Fruit fly (Drosophila melanogaster): ENCODE measurements around the gene Paf-AHalpha.

DNA sequence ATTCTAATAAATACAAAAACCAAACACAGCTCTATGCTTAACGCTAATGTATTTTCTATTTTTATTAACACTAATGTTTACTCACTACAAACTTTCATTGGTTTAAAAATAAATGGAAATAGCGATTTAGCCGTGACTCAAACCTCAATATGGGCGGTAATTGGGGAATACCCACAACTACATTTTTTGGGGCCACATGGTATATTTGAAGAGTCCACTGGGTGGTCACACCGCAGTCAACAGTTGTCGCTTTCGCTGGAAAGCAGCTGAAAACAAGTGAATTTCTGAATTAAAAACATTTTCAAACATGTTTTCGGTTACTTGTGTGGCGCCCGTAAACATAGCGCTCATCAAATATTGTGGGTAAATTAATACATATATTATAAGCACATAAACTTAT, 36.4 kb downstream of the Paf-AHalpha start, which contains the start of gene Mvd:
- TF ChIP-seq Eip75B (GFP tag; optimal IDR thresholded peaks at IDR 0.05): no peak
- TF ChIP-seq Sox102F (GFP tag; optimal IDR thresholded peaks at IDR 0.05): no peak
- TF ChIP-seq spab (GFP tag; optimal IDR thresholded peaks at IDR 0.05): no peak
- TF ChIP-seq Eip93F (GFP tag; optimal IDR thresholded peaks at IDR 0.05): no peak
- TF ChIP-seq Ets21C (GFP tag; optimal IDR thresholded peaks at IDR 0.05): no peak
- no peak for TF ChIP-seq esn (GFP tag; optimal IDR thresholded peaks at IDR 0.05)
